Fruit fly (Drosophila melanogaster): ENCODE measurements around the gene CG4558.

CG4558 gene

dm6 chrX:6804485-6805295 is 44.9 kb upstream of the CG4558 start (continued):
- TF ChIP-seq pita (GFP tag; optimal IDR thresholded peaks at IDR 0.05) (no peak), Adf1 (GFP tag; IDR thresholded peaks at IDR 0.05) (peak; percentile 46; the same call in 1 of the 2 replicates), Taf1 (GFP tag; IDR thresholded peaks at IDR 0.05) (peak; percentile 72), fd3F (GFP tag; optimal IDR thresholded peaks at IDR 0.05) (peak; percentile 18), CG12104 (GFP tag; optimal IDR thresholded peaks at IDR 0.05) (peak; percentile 8), CG8478 (optimal IDR thresholded peaks at IDR 0.05) (peak; percentile 7), CG30020 (tag; optimal IDR thresholded peaks at IDR 0.05) (no peak), CG13296 (GFP tag; optimal IDR thresholded peaks at IDR 0.05) (peak; percentile 61), E2f1 (GFP tag; IDR thresholded peaks at IDR 0.05) (peak; percentile 83), ato (GFP tag; IDR thresholded peaks at IDR 0.05; ENCODE audit: partially characterized antibody) (no peak), corto (GFP tag; optimal IDR thresholded peaks at IDR 0.05) (peak; percentile 93), ase (GFP tag; IDR thresholded peaks at IDR 0.05) (peak; percentile 82), ara (GFP tag; IDR thresholded peaks at IDR 0.05) (peak; percentile 87), D19B (GFP tag; optimal IDR thresholded peaks at IDR 0.05) (peak; percentile 49), p53 (GFP tag; optimal IDR thresholded peaks at IDR 0.05) (no peak), stwl (tag; optimal IDR thresholded peaks at IDR 0.05) (no peak), Myb (GFP tag; optimal IDR thresholded peaks at IDR 0.05) (peak; percentile 41), odd (GFP tag; optimal IDR thresholded peaks at IDR 0.05) (no peak), CG17568 (GFP tag; optimal IDR thresholded peaks at IDR 0.05) (no peak), Six4 (GFP tag; optimal IDR thresholded peaks at IDR 0.05) (peak; percentile 53), unc-4 (GFP tag; IDR thresholded peaks at IDR 0.05; ENCODE audit: partially characterized antibody) (no peak), Med (GFP tag) (peak; percentile 96), CG14441 (GFP tag; IDR thresholded peaks at IDR 0.05) (peak; percentile 88), wek (GFP tag; optimal IDR thresholded peaks at IDR 0.05) (peak; percentile 47), Doc2 (GFP tag; IDR thresholded peaks at IDR 0.05) (peak; percentile 62; the same call in 1 of the 2 replicates), CG6854 (GFP tag; optimal IDR thresholded peaks at IDR 0.05) (peak; percentile 53), ems (GFP tag; optimal IDR thresholded peaks at IDR 0.05) (peak; percentile 68), Spps (tag; optimal IDR thresholded peaks at IDR 0.05) (peak; percentile 6), CG10209 (GFP tag; optimal IDR thresholded peaks at IDR 0.05) (peak; percentile 79), CG5180 (GFP tag; optimal IDR thresholded peaks at IDR 0.05) (peak; percentile 39), row (GFP tag; IDR thresholded peaks at IDR 0.05) (peak; percentile 91), CG5953 (GFP tag; IDR thresholded peaks at IDR 0.05) (peak; percentile 85), Aef1 (GFP tag; IDR thresholded peaks at IDR 0.05) (peak; percentile 87), CG10147 (GFP tag; optimal IDR thresholded peaks at IDR 0.05) (peak; percentile 49), CG10431 (GFP tag; optimal IDR thresholded peaks at IDR 0.05) (no peak), CG11560 (tag; IDR thresholded peaks at IDR 0.05) (peak; percentile 72), Hsf (GFP tag; optimal IDR thresholded peaks at IDR 0.05) (peak; percentile 83), Rx (GFP tag; IDR thresholded peaks at IDR 0.05) (peak; percentile 89), oc (tag; optimal IDR thresholded peaks at IDR 0.05) (peak; percentile 89), MTF-1 (GFP tag; optimal IDR thresholded peaks at IDR 0.05; ENCODE audit: borderline replicate concordance) (peak; percentile 33), nerfin-1 (tag; optimal IDR thresholded peaks at IDR 0.05) (peak; percentile 64), trh (GFP tag; optimal IDR thresholded peaks at IDR 0.05) (no peak), sima (GFP tag; optimal IDR thresholded peaks at IDR 0.05) (no peak), CoRest (tag; optimal IDR thresholded peaks at IDR 0.05) (peak; percentile 66), tx (GFP tag; optimal IDR thresholded peaks at IDR 0.05) (peak; percentile 42), danr (GFP tag; IDR thresholded peaks at IDR 0.05) (0 out of 2 replicates have a peak, but pooled peaks have one; percentile 47), pan (optimal IDR thresholded peaks at IDR 0.05) (no peak), pan (GFP tag; optimal IDR thresholded peaks at IDR 0.05 in 1 of 2, IDR thresholded peaks at IDR 0.05 in 1 of 2) (peak in 1 of 2 experiments; percentile 94), klu (GFP tag; IDR thresholded peaks at IDR 0.05) (peak; percentile 64; the same call in 1 of the 2 replicates), CG10654 (GFP tag; optimal IDR thresholded peaks at IDR 0.05) (peak; percentile 46)

Data from whole organism, embryonic.